Fruit fly (Drosophila melanogaster) whole organism, adult: ENCODE data around the gene Apoltp.
A peak's percentile ranks its signal among the peaks of the same experiment; 100 is the strongest.

ENCODE experiments used
- CG11617 ChIP-seq: fragments of 200-800 bp; sonication (Bioruptor generic); optimal IDR thresholded peaks from 2 replicates; lab custom pipeline; 2017; ENCODE audit warnings: mild to moderate bottlenecking, missing biosample characterization, missing genetic modification reagents, missing genetic modification characterization
- CG14711 ChIP-seq: fragments of 200-800 bp; sonication (Bioruptor generic); optimal IDR thresholded peaks from 2 replicates; lab custom pipeline; 2018; ENCODE audit warnings: missing biosample characterization, mild to moderate bottlenecking, missing genetic modification characterization, moderate library complexity
- CG7045 ChIP-seq: fragments of 200-800 bp; sonication (Bioruptor generic); optimal IDR thresholded peaks from 2 replicates; lab custom pipeline; 2017; ENCODE audit warnings: missing biosample characterization, mild to moderate bottlenecking, missing genetic modification characterization
- Clk ChIP-seq: fragments of 200-800 bp; sonication (Bioruptor generic); optimal IDR thresholded peaks from 2 replicates; lab custom pipeline; 2017; ENCODE audit warnings: missing biosample characterization, missing genetic modification characterization
- Hr96 ChIP-seq: fragments of 200-800 bp; sonication (Bioruptor generic); optimal IDR thresholded peaks from 2 replicates; lab custom pipeline; 2016; ENCODE audit warnings: missing biosample characterization, missing genetic modification characterization
- Mnt ChIP-seq: fragments of 200-800 bp; sonication (Bioruptor generic); optimal IDR thresholded peaks from 2 replicates; lab custom pipeline; 2016; ENCODE audit warnings: missing biosample characterization, mild to moderate bottlenecking, missing genetic modification characterization
- bab1 ChIP-seq: fragments of 200-800 bp; sonication (Bioruptor generic); optimal IDR thresholded peaks from 3 replicates; lab custom pipeline; 2019; ENCODE audit warnings: missing biosample characterization, mild to moderate bottlenecking, missing genetic modification characterization, moderate library complexity
- cic ChIP-seq: fragments of 200-800 bp; sonication (Bioruptor generic); optimal IDR thresholded peaks from 2 replicates; lab custom pipeline; 2017; ENCODE audit warnings: missing biosample characterization, mild to moderate bottlenecking, missing genetic modification characterization, moderate library complexity
- cnc ChIP-seq, 2 experiments: fragments of >200 bp; optimal IDR thresholded peaks; 2 replicates each; lab custom pipeline; 2017
- pad ChIP-seq: fragments of 200-800 bp; sonication (Bioruptor generic); optimal IDR thresholded peaks from 3 replicates; lab custom pipeline; 2017; ENCODE audit warnings: missing biosample characterization, missing genetic modification characterization, mild to moderate bottlenecking, moderate library complexity, missing genetic modification reagents
- toe ChIP-seq: fragments of 200-800 bp; sonication (Bioruptor generic); optimal IDR thresholded peaks from 2 replicates; lab custom pipeline; 2016; ENCODE audit warnings: missing biosample characterization, missing genetic modification characterization

DNA sequence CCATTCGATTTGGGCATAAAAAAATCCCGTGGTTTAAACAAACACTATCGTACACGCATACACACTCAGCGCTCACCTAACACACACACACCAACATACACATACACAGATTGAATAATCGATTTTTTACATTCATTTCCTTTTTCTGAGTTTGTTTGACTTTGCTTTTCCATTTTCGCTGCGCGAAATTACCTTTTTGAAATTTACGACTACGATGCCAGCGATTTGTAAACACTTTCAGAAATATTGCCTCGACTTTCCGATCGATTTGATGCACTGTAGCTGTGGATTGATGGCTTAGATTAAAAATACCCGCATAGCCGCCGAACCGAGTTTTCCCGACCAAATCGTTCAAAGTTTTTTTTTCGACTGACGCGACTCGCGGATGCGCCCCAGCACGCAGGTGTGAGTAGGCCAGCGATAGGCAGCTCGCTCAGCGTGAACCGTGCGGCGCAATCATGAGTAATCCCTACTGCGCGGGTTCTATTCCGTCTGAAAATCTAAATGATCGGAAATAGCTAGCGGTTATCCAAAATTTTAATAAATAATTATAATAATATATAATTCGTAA, 65.0 kb downstream of the Apoltp start, which contains the start of gene Pka-C1:
- TF ChIP-seq Hr96 (GFP tag; lab: Kevin White, UChicago) (no peak), pad (GFP tag; lab: Kevin White, UChicago) (no peak), cnc (optimal IDR thresholded peaks at IDR 0.05; lab: Kevin White, UChicago) (no peak), bab1 (GFP tag; lab: Kevin White, UChicago) (no peak), CG14711 (tag; lab: Kevin White, UChicago) (peak; percentile 25), Mnt (GFP tag; lab: Kevin White, UChicago) (no peak), CG11617 (GFP tag; lab: Kevin White, UChicago) (no peak), CG7045 (GFP tag; lab: Kevin White, UChicago) (no peak), Clk (GFP tag; lab: Kevin White, UChicago) (no peak), toe (GFP tag; lab: Kevin White, UChicago) (no peak), cic (GFP tag; lab: Kevin White, UChicago) (no peak)
